Worm (Caenorhabditis elegans): ENCODE results near the gene srt-7.

ce11 chrV:3121743-3122142 lies 40.2 kb downstream of the srt-7 start, which contains the start of gene srt-56:
- no peak for TF ChIP-seq ets-7 (tag; optimal IDR thresholded peaks at IDR 0.05)
- no peak for TF ChIP-seq scrt-1 (GFP tag; IDR thresholded peaks at IDR 0.05)
- TF ChIP-seq ama-1 (optimal IDR thresholded peaks at IDR 0.05), result no peak
- TF ChIP-seq hnd-1 (tag; optimal IDR thresholded peaks at IDR 0.05), result no peak
- TF ChIP-seq tbx-11 (GFP tag; IDR thresholded peaks at IDR 0.05), result no peak
- no peak for TF ChIP-seq ceh-36 (tag; optimal IDR thresholded peaks at IDR 0.05)
- TF ChIP-seq B0310.2 (tag; optimal IDR thresholded peaks at IDR 0.05), result no peak
- TF ChIP-seq aly-1 (tag; optimal IDR thresholded peaks at IDR 0.05), result no peak
- no peak for TF ChIP-seq F13C5.2 (tag; optimal IDR thresholded peaks at IDR 0.05)
